Fruit fly (Drosophila melanogaster) whole organism, embryonic: ENCODE measurements around the gene eco.

Experiments used
- Atf3 ChIP-seq: fragments of 200-800 bp; sonication (Bioruptor generic); optimal IDR thresholded peaks from 3 replicates; lab custom pipeline; 2016; ENCODE audit warnings: missing biosample characterization, missing genetic modification characterization
- CG10959 ChIP-seq: fragments of 200-800 bp; sonication (Bioruptor generic); IDR thresholded peaks from 2 replicates; pipeline ENCODE4 v1.3.6; 2022; ENCODE audit warnings: missing biosample characterization, missing genetic modification characterization
- CG12391 ChIP-seq: fragments of 200-800 bp; sonication (Bioruptor generic); optimal IDR thresholded peaks from 3 replicates; lab custom pipeline; 2018; ENCODE audit warnings: missing biosample characterization, mild to moderate bottlenecking, missing genetic modification characterization, moderate library complexity
- CG13123 ChIP-seq: fragments of 200-800 bp; sonication (Bioruptor generic); optimal IDR thresholded peaks from 2 replicates; lab custom pipeline; 2016; ENCODE audit warnings: missing biosample characterization, missing genetic modification characterization
- CG14710 ChIP-seq: fragments of 200-800 bp; sonication (Bioruptor generic); optimal IDR thresholded peaks from 3 replicates; lab custom pipeline; 2019; ENCODE audit warnings: missing biosample characterization, mild to moderate bottlenecking, missing genetic modification characterization, moderate library complexity
- CG15269 ChIP-seq: fragments of 200-800 bp; sonication (Bioruptor generic); optimal IDR thresholded peaks from 2 replicates; lab custom pipeline; 2018; ENCODE audit warnings: missing biosample characterization, mild to moderate bottlenecking, missing genetic modification characterization, moderate library complexity
- CG16815 ChIP-seq: fragments of 200-800 bp; sonication (Bioruptor generic); optimal IDR thresholded peaks from 3 replicates; lab custom pipeline; 2017; ENCODE audit warnings: missing biosample characterization, mild to moderate bottlenecking, missing genetic modification characterization
- CG16863 ChIP-seq: fragments of 200-800 bp; sonication (Bioruptor generic); optimal IDR thresholded peaks from 3 replicates; lab custom pipeline; 2016; ENCODE audit warnings: missing biosample characterization, missing genetic modification characterization
- CG2116 ChIP-seq: fragments of 200-800 bp; sonication (Bioruptor generic); optimal IDR thresholded peaks from 3 replicates; lab custom pipeline; 2018; ENCODE audit warnings: missing biosample characterization, mild to moderate bottlenecking, missing genetic modification characterization
- CG2712 ChIP-seq: fragments of 200-800 bp; optimal IDR thresholded peaks from 3 replicates; lab custom pipeline; 2019; ENCODE audit warnings: missing biosample characterization, mild to moderate bottlenecking, missing genetic modification characterization, moderate library complexity
- CG2875 ChIP-seq: fragments of 200-800 bp; sonication (Bioruptor generic); optimal IDR thresholded peaks from 2 replicates; lab custom pipeline; 2017; ENCODE audit warnings: missing biosample characterization, mild to moderate bottlenecking, missing genetic modification characterization, missing genetic modification reagents
- CG3726 ChIP-seq: fragments of 200-800 bp; sonication (Bioruptor generic); IDR thresholded peaks from 3 replicates; pipeline ENCODE4, ENCODE4 v1.3.6; 2022; ENCODE audit warnings: missing biosample characterization, missing genetic modification characterization
- CG4854 ChIP-seq: fragments of 200-800 bp; sonication (Bioruptor generic); optimal IDR thresholded peaks from 2 replicates; lab custom pipeline; 2016; ENCODE audit warnings: missing biosample characterization, missing genetic modification characterization, inconsistent platforms
- CG6689 ChIP-seq: fragments of 200-800 bp; sonication (Bioruptor generic); IDR thresholded peaks from 2 replicates; pipeline ENCODE4 v1.3.6; 2022; ENCODE audit warnings: missing biosample characterization, missing genetic modification characterization
- CG6791 ChIP-seq: fragments of 200-800 bp; sonication (Bioruptor generic); IDR thresholded peaks from 3 replicates; pipeline ENCODE4 v1.3.6; 2022; ENCODE audit warnings: missing biosample characterization, missing genetic modification characterization; ENCODE audit not compliant: partially characterized antibody
- CG7271 ChIP-seq: fragments of 200-800 bp; sonication (Bioruptor generic); optimal IDR thresholded peaks from 2 replicates; lab custom pipeline; 2018; ENCODE audit warnings: missing biosample characterization, mild to moderate bottlenecking, missing genetic modification characterization, moderate library complexity
- CG8924 ChIP-seq: fragments of 200-800 bp; optimal IDR thresholded peaks from 3 replicates; lab custom pipeline; 2019; ENCODE audit warnings: missing biosample characterization, mild to moderate bottlenecking, missing genetic modification characterization, moderate library complexity
- CG8944 ChIP-seq: fragments of 200-800 bp; sonication (Bioruptor generic); optimal IDR thresholded peaks from 3 replicates; lab custom pipeline; 2016; ENCODE audit warnings: missing biosample characterization, missing genetic modification characterization
- CG9797 ChIP-seq: fragments of 200-800 bp; sonication (Bioruptor generic); optimal IDR thresholded peaks from 3 replicates; lab custom pipeline; 2018; ENCODE audit warnings: missing biosample characterization, mild to moderate bottlenecking, missing genetic modification characterization
- CrebB ChIP-seq: fragments of 200-800 bp; sonication (Bioruptor generic); optimal IDR thresholded peaks from 3 replicates; lab custom pipeline; 2018; ENCODE audit warnings: missing biosample characterization, mild to moderate bottlenecking, missing genetic modification characterization
- Dip3 ChIP-seq: fragments of 200-800 bp; sonication (Bioruptor generic); optimal IDR thresholded peaks from 3 replicates; lab custom pipeline; 2016; ENCODE audit warnings: missing biosample characterization, missing genetic modification characterization
- H15 ChIP-seq: fragments of 200-800 bp; sonication (Bioruptor generic); IDR thresholded peaks from 3 replicates; pipeline ENCODE4 v1.3.6; 2022; ENCODE audit warnings: missing biosample characterization, missing genetic modification characterization
- H2.0 ChIP-seq: fragments of 200-800 bp; sonication (Bioruptor generic); IDR thresholded peaks from 2 replicates; pipeline ENCODE4 v1.3.6; 2022; ENCODE audit warnings: missing biosample characterization, missing genetic modification characterization
- HLH3B ChIP-seq: fragments of 200-800 bp; sonication (Bioruptor generic); IDR thresholded peaks from 2 replicates; pipeline ENCODE4 v1.3.6; 2022; ENCODE audit warnings: missing biosample characterization, missing genetic modification characterization
- Hand ChIP-seq: fragments of 200-800 bp; sonication (Bioruptor generic); optimal IDR thresholded peaks from 2 replicates; lab custom pipeline; 2017; ENCODE audit warnings: mild to moderate bottlenecking, missing biosample characterization, missing genetic modification reagents, missing genetic modification characterization
- Lhr ChIP-seq: fragments of 200-800 bp; sonication (Bioruptor generic); optimal IDR thresholded peaks from 3 replicates; lab custom pipeline; 2017; ENCODE audit warnings: mild to moderate bottlenecking, missing biosample characterization, missing genetic modification reagents, missing genetic modification characterization
- Oaz ChIP-seq: fragments of 200-800 bp; sonication (Bioruptor generic); IDR thresholded peaks from 2 replicates; pipeline ENCODE4 v1.3.6; 2022; ENCODE audit warnings: missing biosample characterization, missing genetic modification characterization
- PHDP ChIP-seq: fragments of 200-800 bp; sonication (Bioruptor generic); optimal IDR thresholded peaks from 3 replicates; lab custom pipeline; 2018; ENCODE audit warnings: missing biosample characterization, mild to moderate bottlenecking, missing genetic modification characterization, moderate library complexity
- Ptx1 ChIP-seq: fragments of 200-800 bp; sonication (Bioruptor generic); IDR thresholded peaks from 2 replicates; pipeline ENCODE4 v1.3.6; 2022; ENCODE audit warnings: missing biosample characterization, missing genetic modification characterization
- Six4 ChIP-seq: fragments of 200-800 bp; sonication (Bioruptor generic); optimal IDR thresholded peaks from 2 replicates; lab custom pipeline; 2016; ENCODE audit warnings: missing biosample characterization, missing genetic modification characterization
- Xbp1 ChIP-seq: fragments of 200-800 bp; sonication (Bioruptor generic); optimal IDR thresholded peaks from 3 replicates; lab custom pipeline; 2016; ENCODE audit warnings: missing biosample characterization, mild to moderate bottlenecking, missing genetic modification characterization
- bcd ChIP-seq: fragments of 200-800 bp; sonication (Bioruptor generic); optimal IDR thresholded peaks from 2 replicates; lab custom pipeline; 2017; ENCODE audit warnings: missing biosample characterization, mild to moderate bottlenecking, missing genetic modification characterization
- chif ChIP-seq, 2 experiments: fragments of 200-800 bp; sonication (Bioruptor generic); optimal IDR thresholded peaks; 3 replicates each; lab custom pipeline; 2016; ENCODE audit warnings: missing biosample characterization in 2 of 2, missing genetic modification characterization in 2 of 2
- chn ChIP-seq: fragments of 200-800 bp; sonication (Bioruptor generic); optimal IDR thresholded peaks from 2 replicates; lab custom pipeline; 2016; ENCODE audit warnings: missing biosample characterization, missing genetic modification characterization
- ci ChIP-seq: fragments of 200-800 bp; sonication (Bioruptor generic); IDR thresholded peaks from 3 replicates; pipeline ENCODE4 v1.3.6; 2022; ENCODE audit warnings: missing biosample characterization, missing genetic modification characterization
- crc ChIP-seq: fragments of 200-800 bp; sonication (Bioruptor generic); optimal IDR thresholded peaks from 2 replicates; lab custom pipeline; 2016; ENCODE audit warnings: missing biosample characterization, missing genetic modification characterization
- emc ChIP-seq: fragments of 200-800 bp; sonication (Bioruptor generic); optimal IDR thresholded peaks from 2 replicates; lab custom pipeline; 2016; ENCODE audit warnings: missing biosample characterization, missing genetic modification characterization
- eve ChIP-seq, 2 experiments: fragments of >200 bp; optimal IDR thresholded peaks; 2 replicates each; lab custom pipeline; 2017; ENCODE audit warnings: missing biosample characterization in 2 of 2, missing genetic modification characterization in 2 of 2
- ftz-f1 ChIP-seq: fragments of 200-800 bp; sonication (Bioruptor generic); optimal IDR thresholded peaks from 2 replicates; lab custom pipeline; 2016; ENCODE audit warnings: missing biosample characterization, missing genetic modification characterization
- hbn ChIP-seq: fragments of 200-800 bp; sonication (Bioruptor generic); IDR thresholded peaks from 2 replicates; pipeline ENCODE4 v1.3.6; 2022; ENCODE audit warnings: missing biosample characterization, missing genetic modification characterization; ENCODE audit not compliant: partially characterized antibody
- kah ChIP-seq: fragments of 200-800 bp; sonication (Bioruptor generic); optimal IDR thresholded peaks from 2 replicates; lab custom pipeline; 2018; ENCODE audit warnings: missing biosample characterization, mild to moderate bottlenecking, missing genetic modification characterization
- klu ChIP-seq: fragments of 200-800 bp; sonication (Bioruptor generic); IDR thresholded peaks from 2 replicates; pipeline ENCODE4 v1.3.6; 2022; ENCODE audit warnings: missing biosample characterization, missing genetic modification characterization
- lov ChIP-seq, 2 experiments: fragments of 200-800 bp in 1 of 2; fragments of >200 bp in 1 of 2; sonication (Bioruptor generic) in 1 of 2; IDR thresholded peaks in 1 of 2; optimal IDR thresholded peaks in 1 of 2; 2 replicates in 1 of 2; 3 replicates in 1 of 2; pipeline versions ENCODE4 v1.3.6 to Lab custom; 2017 to 2022; ENCODE audit warnings: missing biosample characterization in 1 of 2, missing genetic modification characterization in 1 of 2
- nom ChIP-seq: fragments of 200-800 bp; sonication (Bioruptor generic); optimal IDR thresholded peaks from 2 replicates; lab custom pipeline; 2017; ENCODE audit warnings: missing biosample characterization, missing genetic modification characterization, mild to moderate bottlenecking, moderate library complexity, missing genetic modification reagents
- otp ChIP-seq: fragments of 200-800 bp; sonication (Bioruptor generic); IDR thresholded peaks from 3 replicates; pipeline ENCODE4, ENCODE4 v1.3.6; 2022; ENCODE audit warnings: missing biosample characterization, missing genetic modification characterization
- pho ChIP-seq: fragments of 200-800 bp; sonication (Bioruptor generic); optimal IDR thresholded peaks from 2 replicates; lab custom pipeline; 2016; ENCODE audit warnings: missing biosample characterization, missing genetic modification characterization
- rib ChIP-seq: fragments of 200-800 bp; sonication (Bioruptor generic); IDR thresholded peaks from 2 replicates; pipeline ENCODE4 v1.3.6; 2022; ENCODE audit warnings: missing biosample characterization, missing genetic modification characterization
- tna ChIP-seq: fragments of 200-800 bp; sonication (Bioruptor generic); IDR thresholded peaks from 2 replicates; pipeline ENCODE4 v1.3.6; 2022; ENCODE audit warnings: missing biosample characterization, missing genetic modification characterization; ENCODE audit not compliant: partially characterized antibody
- z ChIP-seq: fragments of 200-800 bp; sonication (Bioruptor generic); IDR thresholded peaks from 3 replicates; pipeline ENCODE4 v1.3.6; 2022; ENCODE audit warnings: missing biosample characterization, missing genetic modification characterization

The eco gene

DNA sequence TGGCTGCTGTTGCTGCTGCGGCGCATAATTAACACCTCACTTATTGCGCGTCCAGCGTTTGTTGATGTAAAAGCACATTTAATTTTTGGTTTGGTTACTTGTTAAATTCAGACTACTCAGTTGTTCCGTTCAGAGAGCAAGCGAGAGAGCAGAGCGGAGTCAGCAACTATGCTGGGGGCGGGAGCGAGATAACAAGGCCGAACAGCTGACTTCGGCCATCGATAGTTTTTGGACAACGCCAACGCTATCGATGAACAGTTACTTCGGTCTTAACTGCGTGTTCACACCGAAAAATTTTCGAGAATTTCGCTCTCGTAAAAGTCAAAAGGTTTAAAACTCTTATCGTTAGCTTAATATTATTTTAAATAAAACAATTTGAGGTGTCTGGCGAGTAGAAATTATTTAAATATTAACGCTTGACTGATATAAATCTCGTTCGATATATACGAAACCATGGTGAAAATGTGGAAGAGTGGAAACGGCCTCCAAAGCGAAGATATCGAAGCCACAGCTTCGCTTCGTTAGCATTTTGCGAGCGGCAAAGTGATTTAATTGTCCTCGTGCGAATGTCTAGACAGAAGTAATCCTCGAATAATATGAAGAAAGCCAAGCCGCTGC is 42.3 kb upstream of the eco start, which contains the start of the genes SMSr and smid (continued):
- TF ChIP-seq bcd (GFP tag; lab: Kevin White, UChicago) (peak; percentile 65), HLH3B (GFP tag; lab: Robert Waterston, UW) (0 out of 2 replicates have a peak, but pooled peaks have one; percentile 22), CG10959 (GFP tag; lab: Robert Waterston, UW) (no peak), CG6689 (GFP tag; lab: Robert Waterston, UW) (peak; percentile 62; the same call in 1 of the 2 replicates), CG15269 (tag; lab: Kevin White, UChicago) (peak; percentile 59), pho (GFP tag; lab: Kevin White, UChicago) (peak; percentile 61), CG2712 (tag; lab: Kevin White, UChicago) (peak; percentile 76), CG12391 (peak; percentile 80), otp (no peak), CG16863 (GFP tag; lab: Kevin White, UChicago) (peak; percentile 21), CG2116 (GFP tag; lab: Kevin White, UChicago) (peak; percentile 88), crc (peak; percentile 15), Hand (GFP tag; lab: Kevin White, UChicago) (peak; percentile 10), ftz-f1 (GFP tag; lab: Kevin White, UChicago) (peak; percentile 85), CG7271 (tag; lab: Kevin White, UChicago) (peak; percentile 9), eve (GFP tag; optimal IDR thresholded peaks at IDR 0.05; lab: Kevin White, UChicago) (no peak), Atf3 (peak; percentile 20), tna (GFP tag; lab: Robert Waterston, UW) (peak; percentile 44), CrebB (tag; lab: Kevin White, UChicago) (peak; percentile 2), hbn (GFP tag; lab: Robert Waterston, UW) (peak; percentile 71; the same call in 1 of the 2 replicates), Ptx1 (GFP tag; lab: Robert Waterston, UW) (peak; percentile 71), CG13123 (peak; percentile 23), H15 (0 out of 3 replicates have a peak, but pooled peaks have one; percentile 46), CG3726 (GFP tag; lab: Robert Waterston, UW) (no peak), CG16815 (GFP tag; lab: Kevin White, UChicago) (peak; percentile 19), CG4854 (GFP tag; lab: Kevin White, UChicago) (peak; percentile 52), CG14710 (tag; lab: Kevin White, UChicago) (peak; percentile 85), ci (0 out of 3 replicates have a peak, but pooled peaks have one; percentile 26), lov (optimal IDR thresholded peaks at IDR 0.05; lab: Kevin White, UChicago) (no peak), lov (GFP tag; IDR thresholded peaks at IDR 0.05; lab: Robert Waterston, UW) (no peak), chn (GFP tag; lab: Kevin White, UChicago) (peak; percentile 54), CG9797 (GFP tag; lab: Kevin White, UChicago) (peak; percentile 42), CG6791 (GFP tag; lab: Robert Waterston, UW) (peak; percentile 75), CG8924 (tag; lab: Kevin White, UChicago) (peak; percentile 68), H2.0 (GFP tag; lab: Robert Waterston, UW) (peak; percentile 32; the same call in 1 of the 2 replicates), z (no peak), Six4 (GFP tag; lab: Kevin White, UChicago) (peak; percentile 35), nom (peak; percentile 38), Dip3 (GFP tag; lab: Kevin White, UChicago) (peak; percentile 62), Xbp1 (GFP tag; lab: Kevin White, UChicago) (peak; percentile 72), chif (GFP tag; optimal IDR thresholded peaks at IDR 0.05; lab: Kevin White, UChicago) (peak; percentile 4 to 63), rib (GFP tag; lab: Robert Waterston, UW) (no peak), kah (GFP tag; lab: Kevin White, UChicago) (no peak), klu (GFP tag; lab: Robert Waterston, UW) (peak; percentile 69; the same call in 1 of the 2 replicates), emc (GFP tag; lab: Kevin White, UChicago) (no peak), Oaz (GFP tag; lab: Robert Waterston, UW) (no peak), PHDP (tag; lab: Kevin White, UChicago) (peak; percentile 60), CG8944 (GFP tag; lab: Kevin White, UChicago) (peak; percentile 41), CG2875 (no peak), Lhr (GFP tag; lab: Kevin White, UChicago) (no peak)
